Fruit fly (Drosophila melanogaster) whole organism, embryonic: ENCODE measurements around the gene CG13376.
A peak's percentile ranks its signal among the peaks of the same experiment; 100 is the strongest.

Experiments
- Antp ChIP-seq: fragments of 200-800 bp; sonication (Bioruptor generic); optimal IDR thresholded peaks from 3 replicates; lab custom pipeline; 2016; ENCODE audit warnings: missing biosample characterization, missing genetic modification characterization
- Atf6 ChIP-seq: fragments of 200-800 bp; sonication (Bioruptor generic); IDR thresholded peaks from 2 replicates; pipeline ENCODE4 v1.3.6; 2022; ENCODE audit warnings: missing biosample characterization, missing genetic modification characterization
- Bdp1 ChIP-seq: fragments of 200-800 bp; sonication (Bioruptor generic); optimal IDR thresholded peaks from 3 replicates; lab custom pipeline; 2016; ENCODE audit warnings: missing biosample characterization, missing genetic modification characterization
- CG10366 ChIP-seq: fragments of 200-800 bp; sonication (Bioruptor generic); IDR thresholded peaks from 2 replicates; pipeline ENCODE4 v1.3.6; 2022; ENCODE audit warnings: missing biosample characterization, missing genetic modification characterization
- CG10462 ChIP-seq: fragments of 200-800 bp; sonication (Bioruptor generic); optimal IDR thresholded peaks from 2 replicates; lab custom pipeline; 2016; ENCODE audit warnings: missing biosample characterization, missing genetic modification characterization
- CG10979 ChIP-seq: fragments of 200-800 bp; sonication (Bioruptor generic); optimal IDR thresholded peaks from 2 replicates; lab custom pipeline; 2018; ENCODE audit warnings: missing biosample characterization, mild to moderate bottlenecking, missing genetic modification characterization, moderate library complexity
- CG11696 ChIP-seq: fragments of 200-800 bp; sonication (Bioruptor generic); IDR thresholded peaks from 2 replicates; pipeline ENCODE4 v1.3.6; 2022; ENCODE audit warnings: missing biosample characterization, missing genetic modification characterization
- CG13123 ChIP-seq: fragments of 200-800 bp; sonication (Bioruptor generic); optimal IDR thresholded peaks from 2 replicates; lab custom pipeline; 2016; ENCODE audit warnings: missing biosample characterization, missing genetic modification characterization
- CG15696 ChIP-seq: fragments of 200-800 bp; sonication (Bioruptor generic); optimal IDR thresholded peaks from 2 replicates; lab custom pipeline; 2019; ENCODE audit warnings: missing biosample characterization, mild to moderate bottlenecking, missing genetic modification characterization, moderate library complexity
- CG18262 ChIP-seq: fragments of 200-800 bp; optimal IDR thresholded peaks from 3 replicates; lab custom pipeline; 2019; ENCODE audit warnings: missing biosample characterization, mild to moderate bottlenecking, missing genetic modification characterization, moderate library complexity
- CG18599 ChIP-seq: fragments of 200-800 bp; sonication (Bioruptor generic); optimal IDR thresholded peaks from 3 replicates; lab custom pipeline; 2017; ENCODE audit warnings: missing biosample characterization, missing genetic modification characterization, mild to moderate bottlenecking, moderate library complexity, missing genetic modification reagents
- CG2875 ChIP-seq: fragments of 200-800 bp; sonication (Bioruptor generic); optimal IDR thresholded peaks from 2 replicates; lab custom pipeline; 2017; ENCODE audit warnings: missing biosample characterization, mild to moderate bottlenecking, missing genetic modification characterization, missing genetic modification reagents
- CG32532 ChIP-seq: fragments of 200-800 bp; sonication (Bioruptor generic); IDR thresholded peaks from 2 replicates; pipeline ENCODE4 v1.3.6; 2022; ENCODE audit warnings: missing biosample characterization, missing genetic modification characterization
- CG32772 ChIP-seq: fragments of 200-800 bp; sonication (Bioruptor generic); IDR thresholded peaks from 2 replicates; pipeline ENCODE4 v1.3.6; 2022; ENCODE audit warnings: missing biosample characterization, missing genetic modification characterization
- CG3407 ChIP-seq: fragments of 200-800 bp; sonication (Bioruptor generic); optimal IDR thresholded peaks from 2 replicates; lab custom pipeline; 2018; ENCODE audit warnings: missing biosample characterization, mild to moderate bottlenecking, missing genetic modification characterization
- CG4424 ChIP-seq: fragments of 200-800 bp; sonication (Bioruptor generic); optimal IDR thresholded peaks from 3 replicates; lab custom pipeline; 2016; ENCODE audit warnings: missing biosample characterization, missing genetic modification characterization
- CG4617 ChIP-seq: fragments of 200-800 bp; sonication (Bioruptor generic); optimal IDR thresholded peaks from 3 replicates; lab custom pipeline; 2016; ENCODE audit warnings: missing biosample characterization, missing genetic modification characterization, borderline replicate concordance
- CG6272 ChIP-seq: fragments of 200-800 bp; sonication (Bioruptor generic); IDR thresholded peaks from 2 replicates; pipeline ENCODE4 v1.3.6; 2022; ENCODE audit warnings: missing biosample characterization, missing genetic modification characterization
- CG6813 ChIP-seq: fragments of 200-800 bp; sonication (Bioruptor generic); optimal IDR thresholded peaks from 2 replicates; lab custom pipeline; 2017; ENCODE audit warnings: missing biosample characterization, missing genetic modification characterization, mild to moderate bottlenecking, moderate library complexity, missing genetic modification reagents
- CG6854 ChIP-seq: fragments of 200-800 bp; sonication (Bioruptor generic); optimal IDR thresholded peaks from 3 replicates; lab custom pipeline; 2017; ENCODE audit warnings: missing biosample characterization, mild to moderate bottlenecking, missing genetic modification characterization
- CG9817 ChIP-seq: fragments of 200-800 bp; sonication (Bioruptor generic); optimal IDR thresholded peaks from 2 replicates; lab custom pipeline; 2018; ENCODE audit warnings: missing biosample characterization, mild to moderate bottlenecking, missing genetic modification characterization, moderate library complexity
- CTCF ChIP-seq: fragments of 200-800 bp; sonication (Bioruptor generic); optimal IDR thresholded peaks from 2 replicates; lab custom pipeline; 2017; ENCODE audit warnings: missing biosample characterization, mild to moderate bottlenecking, missing genetic modification characterization, moderate library complexity
- Dek ChIP-seq: fragments of 200-800 bp; sonication (Bioruptor generic); optimal IDR thresholded peaks from 3 replicates; lab custom pipeline; 2019; ENCODE audit warnings: missing biosample characterization, mild to moderate bottlenecking, missing genetic modification characterization, moderate library complexity
- Dip3 ChIP-seq: fragments of 200-800 bp; sonication (Bioruptor generic); optimal IDR thresholded peaks from 3 replicates; lab custom pipeline; 2016; ENCODE audit warnings: missing biosample characterization, missing genetic modification characterization
- E2f2 ChIP-seq: fragments of 200-800 bp; sonication (Bioruptor generic); IDR thresholded peaks from 2 replicates; pipeline ENCODE4 v1.3.6; 2022; ENCODE audit warnings: missing biosample characterization, missing genetic modification characterization
- ERR ChIP-seq: fragments of 200-800 bp; sonication (Bioruptor generic); optimal IDR thresholded peaks from 2 replicates; lab custom pipeline; 2016; ENCODE audit warnings: missing biosample characterization, missing genetic modification characterization
- Fer3 ChIP-seq: fragments of 200-800 bp; sonication (Bioruptor generic); optimal IDR thresholded peaks from 2 replicates; lab custom pipeline; 2018; ENCODE audit warnings: missing biosample characterization, mild to moderate bottlenecking, missing genetic modification characterization, moderate library complexity
- GATAe ChIP-seq: fragments of 200-800 bp; sonication (Bioruptor generic); conservative IDR thresholded peaks from 2 replicates; pipeline ENCODE4 v1.3.6; 2022; ENCODE audit warnings: missing biosample characterization, missing genetic modification characterization
- Hmx ChIP-seq: fragments of 200-800 bp; sonication (Bioruptor generic); optimal IDR thresholded peaks from 2 replicates; lab custom pipeline; 2016; ENCODE audit warnings: missing biosample characterization, missing genetic modification characterization
- Hr3 ChIP-seq: fragments of 200-800 bp; sonication (Bioruptor generic); optimal IDR thresholded peaks from 3 replicates; lab custom pipeline; 2016; ENCODE audit warnings: missing biosample characterization, missing genetic modification characterization
- Hsf ChIP-seq: fragments of 200-800 bp; sonication (Bioruptor generic); optimal IDR thresholded peaks from 3 replicates; lab custom pipeline; 2016; ENCODE audit warnings: missing biosample characterization, missing genetic modification characterization
- Lim3 ChIP-seq: fragments of 200-800 bp; sonication (Bioruptor generic); IDR thresholded peaks from 2 replicates; pipeline ENCODE4 v1.3.6; 2022; ENCODE audit warnings: missing biosample characterization, missing genetic modification characterization
- NC2α ChIP-seq: fragments of 200-800 bp; sonication (Bioruptor generic); optimal IDR thresholded peaks from 2 replicates; lab custom pipeline; 2016; ENCODE audit warnings: missing biosample characterization, missing genetic modification characterization
- NC2β ChIP-seq: fragments of 200-800 bp; sonication (Bioruptor generic); optimal IDR thresholded peaks from 2 replicates; lab custom pipeline; 2016; ENCODE audit warnings: missing biosample characterization, missing genetic modification characterization
- NK7.1 ChIP-seq: fragments of 200-800 bp; sonication (Bioruptor generic); optimal IDR thresholded peaks from 3 replicates; lab custom pipeline; 2016; ENCODE audit warnings: missing biosample characterization, missing genetic modification characterization
- Ssrp ChIP-seq: fragments of 200-800 bp; sonication (Bioruptor generic); optimal IDR thresholded peaks from 2 replicates; lab custom pipeline; 2018; ENCODE audit warnings: missing biosample characterization, mild to moderate bottlenecking, missing genetic modification characterization, moderate library complexity
- Taf1 ChIP-seq: fragments of 200-800 bp; sonication (Bioruptor generic); IDR thresholded peaks from 2 replicates; pipeline ENCODE4 v1.3.6; 2022; ENCODE audit warnings: missing biosample characterization, missing genetic modification characterization
- croc ChIP-seq: fragments of 200-800 bp; sonication (Bioruptor generic); conservative IDR thresholded peaks from 3 replicates; pipeline ENCODE4 v1.3.6; 2022; ENCODE audit warnings: missing biosample characterization, missing genetic modification characterization
- dimm ChIP-seq: fragments of 200-800 bp; sonication (Bioruptor generic); IDR thresholded peaks from 2 replicates; pipeline ENCODE4 v1.3.6; 2022; ENCODE audit warnings: missing biosample characterization, missing genetic modification characterization
- dysf ChIP-seq: fragments of 200-800 bp; sonication (Bioruptor generic); IDR thresholded peaks from 3 replicates; pipeline ENCODE4 v1.3.6; 2022; ENCODE audit warnings: missing biosample characterization, missing genetic modification characterization
- exex ChIP-seq: fragments of 200-800 bp; sonication (Bioruptor generic); optimal IDR thresholded peaks from 4 replicates; lab custom pipeline; 2018; ENCODE audit warnings: missing biosample characterization, mild to moderate bottlenecking, missing genetic modification characterization, moderate library complexity
- fru ChIP-seq: fragments of >200 bp; optimal IDR thresholded peaks from 2 replicates; lab custom pipeline; 2017
- gcm2 ChIP-seq: fragments of 200-800 bp; sonication (Bioruptor generic); optimal IDR thresholded peaks from 2 replicates; lab custom pipeline; 2016; ENCODE audit warnings: missing biosample characterization, missing genetic modification characterization
- lilli ChIP-seq: fragments of 200-800 bp; sonication (Bioruptor generic); optimal IDR thresholded peaks from 3 replicates; lab custom pipeline; 2016; ENCODE audit warnings: missing biosample characterization, missing genetic modification characterization
- mirr ChIP-seq: fragments of 200-800 bp; sonication (Bioruptor generic); optimal IDR thresholded peaks from 3 replicates; lab custom pipeline; 2018; ENCODE audit warnings: missing biosample characterization, mild to moderate bottlenecking, missing genetic modification characterization
- org-1 ChIP-seq: fragments of 200-800 bp; sonication (Bioruptor generic); optimal IDR thresholded peaks from 2 replicates; lab custom pipeline; 2017; ENCODE audit warnings: missing biosample characterization, missing genetic modification characterization
- prd ChIP-seq, 3 experiments: fragments of >200 bp in 2 of 3; fragments of 200-800 bp in 1 of 3; sonication (Bioruptor generic) in 1 of 3; optimal IDR thresholded peaks in 2 of 3; IDR thresholded peaks in 1 of 3; 2 replicates in 2 of 3; 3 replicates in 1 of 3; pipeline versions ENCODE4 v1.3.6 to Lab custom; 2017 to 2022; ENCODE audit warnings: missing biosample characterization in 1 of 3, missing genetic modification characterization in 1 of 3
- ro ChIP-seq: fragments of 200-800 bp; sonication (Bioruptor generic); IDR thresholded peaks from 2 replicates; pipeline ENCODE4 v1.3.6; 2022; ENCODE audit warnings: missing biosample characterization, missing genetic modification characterization
- sens ChIP-seq: fragments of 200-800 bp; sonication (Bioruptor generic); peaks from one replicate; lab custom pipeline; 2016; ENCODE audit warnings: missing biosample characterization, missing genetic modification characterization
- sim ChIP-seq: fragments of 200-800 bp; sonication (Bioruptor generic); IDR thresholded peaks from 2 replicates; pipeline ENCODE4 v1.3.6; 2022; ENCODE audit warnings: missing biosample characterization, missing genetic modification characterization
- tap ChIP-seq: fragments of 200-800 bp; optimal IDR thresholded peaks from 3 replicates; lab custom pipeline; 2019; ENCODE audit warnings: missing biosample characterization, mild to moderate bottlenecking, missing genetic modification characterization, moderate library complexity
- trem ChIP-seq: fragments of 200-800 bp; optimal IDR thresholded peaks from 3 replicates; lab custom pipeline; 2019; ENCODE audit warnings: missing biosample characterization, mild to moderate bottlenecking, missing genetic modification characterization, moderate library complexity
- wor ChIP-seq: fragments of 200-800 bp; sonication (Bioruptor generic); IDR thresholded peaks from 2 replicates; pipeline ENCODE4 v1.3.6; 2022; ENCODE audit warnings: missing biosample characterization, missing genetic modification characterization

CG13376 gene

DNA sequence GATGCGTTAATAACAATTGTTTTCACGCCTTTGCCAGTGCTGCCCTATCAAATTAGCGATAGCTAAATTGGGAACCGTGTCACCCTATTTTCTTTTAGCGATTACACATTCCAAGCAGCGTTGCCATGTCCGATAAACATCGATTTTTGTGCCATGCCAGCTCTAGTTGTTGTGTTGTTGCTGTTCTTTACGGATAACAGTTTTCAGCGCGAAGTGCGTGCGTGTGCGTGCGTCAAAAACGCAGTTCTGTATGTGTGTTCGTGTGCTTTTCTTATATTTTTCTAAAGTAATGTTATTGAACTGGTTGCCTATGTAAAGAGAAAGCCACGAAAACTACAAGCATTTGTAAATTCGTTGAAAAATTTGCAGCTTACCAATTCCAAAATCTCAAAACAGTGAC, 21.0 kb downstream of the CG13376 start, which contains the start of the genes CG3038 and G9a (continued):
- TF ChIP-seq prd (optimal IDR thresholded peaks at IDR 0.05; lab: Kevin White, UChicago) (no peak), prd (GFP tag; IDR thresholded peaks at IDR 0.05; lab: Robert Waterston, UW) (no peak), sens (GFP tag; lab: Kevin White, UChicago) (peak; percentile 82), Hsf (GFP tag; lab: Kevin White, UChicago) (peak; percentile 50), NC2β (GFP tag; lab: Kevin White, UChicago) (peak; percentile 24), CG10979 (tag; lab: Kevin White, UChicago) (peak; percentile 4), CG6272 (GFP tag; lab: Robert Waterston, UW) (peak; percentile 59; the same call in 1 of the 2 replicates), Hr3 (no peak), CG3407 (GFP tag; lab: Kevin White, UChicago) (no peak), Antp (GFP tag; lab: Kevin White, UChicago) (peak; percentile 44), wor (GFP tag; lab: Robert Waterston, UW) (no peak), CG2875 (GFP tag; lab: Kevin White, UChicago) (no peak), Hmx (GFP tag; lab: Kevin White, UChicago) (no peak), CG32532 (GFP tag; lab: Robert Waterston, UW) (no peak), gcm2 (GFP tag; lab: Kevin White, UChicago) (peak; percentile 50), Atf6 (GFP tag; lab: Robert Waterston, UW) (no peak), CG11696 (GFP tag; lab: Robert Waterston, UW) (no peak), trem (tag; lab: Kevin White, UChicago) (peak; percentile 87), Bdp1 (GFP tag; lab: Kevin White, UChicago) (peak; percentile 4), NK7.1 (GFP tag; lab: Kevin White, UChicago) (peak; percentile 6), CG6813 (GFP tag; lab: Kevin White, UChicago) (no peak), tap (tag; lab: Kevin White, UChicago) (no peak), exex (tag; lab: Kevin White, UChicago) (peak; percentile 5), mirr (GFP tag; lab: Kevin White, UChicago) (peak; percentile 37), Dek (peak; percentile 45), GATAe (no peak), Fer3 (tag; lab: Kevin White, UChicago) (peak; percentile 37), E2f2 (no peak), lilli (peak; percentile 51), CG13123 (GFP tag; lab: Kevin White, UChicago) (no peak), CG32772 (no peak), sim (GFP tag; lab: Robert Waterston, UW) (no peak), Ssrp (no peak), ro (no peak), CG4424 (GFP tag; lab: Kevin White, UChicago) (no peak), ERR (GFP tag; lab: Kevin White, UChicago) (peak; percentile 3), CG15696 (peak; percentile 31), dimm (GFP tag; lab: Robert Waterston, UW) (no peak), Dip3 (GFP tag; lab: Kevin White, UChicago) (peak; percentile 23), CG18262 (tag; lab: Kevin White, UChicago) (no peak), fru (lab: Kevin White, UChicago) (no peak), CG4617 (GFP tag; lab: Kevin White, UChicago) (peak; percentile 91), CG6854 (GFP tag; lab: Kevin White, UChicago) (peak; percentile 30), Lim3 (GFP tag; lab: Robert Waterston, UW) (no peak), CG10462 (GFP tag; lab: Kevin White, UChicago) (no peak), CG10366 (GFP tag; lab: Robert Waterston, UW) (no peak), CG18599 (GFP tag; lab: Kevin White, UChicago) (no peak), Taf1 (GFP tag; lab: Robert Waterston, UW) (no peak), org-1 (GFP tag; lab: Kevin White, UChicago) (no peak), CTCF (GFP tag; lab: Kevin White, UChicago) (peak; percentile 25), croc (no peak), dysf (GFP tag; lab: Robert Waterston, UW) (no peak), NC2α (GFP tag; lab: Kevin White, UChicago) (peak; percentile 10), CG9817 (tag; lab: Kevin White, UChicago) (no peak)
